Worm (Caenorhabditis elegans) whole organism, young adult: ENCODE data around the gene cdc-73.
A peak's percentile ranks its signal among the peaks of the same experiment; 100 is the strongest.

ENCODE experiments used
- B0261.1 ChIP-seq: sonication (generic microtip); optimal IDR thresholded peaks from 2 replicates; lab custom pipeline; 2016; ENCODE audit warnings: mild to moderate bottlenecking, missing genetic modification characterization, moderate library complexity, missing compliant biosample characterization
- B0336.3 ChIP-seq: fragments of 200-800 bp; sonication (Bioruptor generic); IDR thresholded peaks from 2 replicates; pipeline ENCODE4 v1.3.6; 2022; ENCODE audit warnings: missing genetic modification characterization, missing compliant biosample characterization
- F10E7.11 ChIP-seq: sonication (generic microtip); optimal IDR thresholded peaks from 2 replicates; lab custom pipeline; 2017; ENCODE audit warnings: mild to moderate bottlenecking, missing genetic modification characterization, moderate library complexity, missing compliant biosample characterization
- F39B2.1 ChIP-seq: fragments of 200-800 bp; sonication (Bioruptor generic); IDR thresholded peaks from 2 replicates; pipeline ENCODE4 v1.3.6; 2022; ENCODE audit warnings: missing genetic modification reagents, missing genetic modification characterization, missing compliant biosample characterization
- K11D2.4 ChIP-seq: fragments of 200-800 bp; sonication (Bioruptor generic); IDR thresholded peaks from 2 replicates; pipeline ENCODE4 v1.3.6; 2022; ENCODE audit warnings: missing genetic modification reagents, missing genetic modification characterization, missing compliant biosample characterization
- ZK185.1 ChIP-seq: sonication (generic microtip); optimal IDR thresholded peaks from 2 replicates; lab custom pipeline; 2016; ENCODE audit warnings: mild to moderate bottlenecking, missing genetic modification characterization, missing compliant biosample characterization; ENCODE audit not compliant: poor library complexity, severe bottlenecking
- aptf-2 ChIP-seq: fragments of 200-800 bp; sonication (Bioruptor generic); conservative IDR thresholded peaks from 2 replicates; pipeline ENCODE4 v1.3.6; 2022; ENCODE audit warnings: missing genetic modification reagents, missing genetic modification characterization, missing compliant biosample characterization
- atf-7 ChIP-seq: sonication (generic microtip); optimal IDR thresholded peaks from 2 replicates; lab custom pipeline; 2017; ENCODE audit warnings: mild to moderate bottlenecking, missing genetic modification characterization, missing compliant biosample characterization
- attf-5 ChIP-seq: fragments of 200-800 bp; sonication (Bioruptor generic); optimal IDR thresholded peaks from 2 replicates; lab custom pipeline; 2018; ENCODE audit warnings: mild to moderate bottlenecking, missing genetic modification characterization, missing compliant biosample characterization
- attf-6 ChIP-seq: fragments of 200-800 bp; sonication (Bioruptor generic); IDR thresholded peaks from 2 replicates; pipeline ENCODE4 v1.3.6; 2022; ENCODE audit warnings: missing genetic modification reagents, missing genetic modification characterization, missing compliant biosample characterization
- cebp-1 ChIP-seq, 2 experiments: fragments of 200-800 bp in 1 of 2; sonication (Bioruptor generic) in 1 of 2; sonication (generic microtip) in 1 of 2; IDR thresholded peaks in 1 of 2; optimal IDR thresholded peaks in 1 of 2; 2 replicates each; pipeline versions ENCODE4 v1.3.6 to Lab custom; 2017 to 2022; ENCODE audit warnings: missing compliant biosample characterization in 2 of 2, missing genetic modification characterization in 2 of 2, mild to moderate bottlenecking in 1 of 2, missing genetic modification reagents in 1 of 2, moderate library complexity in 1 of 2
- cebp-2 ChIP-seq: fragments of 200-800 bp; sonication (Bioruptor generic); IDR thresholded peaks from 2 replicates; pipeline ENCODE4 v1.3.6; 2022; ENCODE audit warnings: missing genetic modification characterization, missing compliant biosample characterization
- ceh-100 ChIP-seq: fragments of 200-800 bp; sonication (Bioruptor generic); IDR thresholded peaks from 2 replicates; pipeline ENCODE4 v1.3.6; 2022; ENCODE audit warnings: missing genetic modification reagents, missing genetic modification characterization, missing compliant biosample characterization
- ceh-27 ChIP-seq: fragments of 200-800 bp; sonication (Bioruptor generic); optimal IDR thresholded peaks from 2 replicates; lab custom pipeline; 2018; ENCODE audit warnings: mild to moderate bottlenecking, missing genetic modification characterization, moderate library complexity, missing compliant biosample characterization
- die-1 ChIP-seq: sonication (generic microtip); optimal IDR thresholded peaks from 2 replicates; lab custom pipeline; 2016; ENCODE audit warnings: missing genotype, mild to moderate bottlenecking, missing genetic modification characterization, missing compliant biosample characterization
- egl-18 ChIP-seq: fragments of 200-800 bp; sonication (Bioruptor generic); IDR thresholded peaks from 2 replicates; pipeline ENCODE4 v1.3.6; 2022; ENCODE audit warnings: missing genetic modification reagents, missing genetic modification characterization, missing compliant biosample characterization
- egrh-3 ChIP-seq: fragments of 200-800 bp; sonication (Bioruptor generic); IDR thresholded peaks from 2 replicates; pipeline ENCODE4 v1.3.6; 2022; ENCODE audit warnings: missing genetic modification reagents, missing genetic modification characterization, missing compliant biosample characterization
- him-1 ChIP-seq: sonication (generic microtip); optimal IDR thresholded peaks from 2 replicates; lab custom pipeline; 2016; ENCODE audit warnings: missing genotype, missing genetic modification reagents, missing genetic modification characterization, missing compliant biosample characterization
- hmg-1.2 ChIP-seq: fragments of 200-800 bp; sonication (Bioruptor generic); IDR thresholded peaks from 2 replicates; pipeline ENCODE4 v1.3.6; 2022; ENCODE audit warnings: missing genetic modification reagents, missing genetic modification characterization, missing compliant biosample characterization
- lag-1 ChIP-seq: fragments of 200-800 bp; sonication (Bioruptor generic); IDR thresholded peaks from 2 replicates; pipeline ENCODE4 v1.3.6; 2022; ENCODE audit warnings: missing genetic modification reagents, missing genetic modification characterization, missing compliant biosample characterization
- let-607 ChIP-seq, 2 experiments: fragments of 200-800 bp in 1 of 2; sonication (Bioruptor generic) in 1 of 2; sonication (generic microtip) in 1 of 2; optimal IDR thresholded peaks; 2 replicates each; lab custom pipeline; 2016 to 2018; ENCODE audit warnings: mild to moderate bottlenecking in 2 of 2, missing compliant biosample characterization in 2 of 2, missing genetic modification characterization in 2 of 2, moderate library complexity in 2 of 2, missing genotype in 1 of 2
- lin-35 ChIP-seq, 3 experiments: fragments of 150-350 bp in 2 of 3; sonication (generic microtip) in 1 of 3; optimal IDR thresholded peaks; 2 replicates each; lab custom pipeline; 2014 to 2018; ENCODE audit warnings: missing biosample characterization in 3 of 3, missing genetic modification characterization in 3 of 3, missing genetic modification reagents in 3 of 3
- lin-54 ChIP-seq: fragments of 200-800 bp; sonication (Bioruptor generic); optimal IDR thresholded peaks from 2 replicates; lab custom pipeline; 2018; ENCODE audit warnings: mild to moderate bottlenecking, missing genetic modification characterization, missing compliant biosample characterization
- mcd-1 ChIP-seq: fragments of 200-800 bp; sonication (Bioruptor generic); IDR thresholded peaks from 2 replicates; pipeline ENCODE4 v1.3.6; 2022; ENCODE audit warnings: missing genetic modification reagents, missing genetic modification characterization, missing compliant biosample characterization
- mes-4 ChIP-seq: sonication (generic microtip); optimal IDR thresholded peaks from 2 replicates; lab custom pipeline; 2016; ENCODE audit warnings: missing genotype, missing genetic modification characterization, missing compliant biosample characterization
- nfya-1 ChIP-seq: sonication (generic microtip); optimal IDR thresholded peaks from 2 replicates; lab custom pipeline; 2017; ENCODE audit warnings: antibody characterized with exemption, missing compliant biosample characterization, missing genetic modification characterization, borderline replicate concordance; ENCODE audit not compliant: insufficient read depth
- nfyb-1 ChIP-seq: fragments of 200-800 bp; sonication (Bioruptor generic); IDR thresholded peaks from 2 replicates; pipeline ENCODE4 v1.3.6; 2022; ENCODE audit warnings: missing genetic modification reagents, missing genetic modification characterization, missing compliant biosample characterization
- nhr-27 ChIP-seq: fragments of 200-800 bp; sonication (Bioruptor generic); optimal IDR thresholded peaks from 2 replicates; lab custom pipeline; 2018; ENCODE audit warnings: mild to moderate bottlenecking, missing genetic modification characterization, moderate library complexity, missing compliant biosample characterization
- nhr-80 ChIP-seq: sonication (generic microtip); optimal IDR thresholded peaks from 2 replicates; lab custom pipeline; 2016; ENCODE audit warnings: missing genetic modification characterization, missing compliant biosample characterization
- nhr-90 ChIP-seq: sonication (generic microtip); optimal IDR thresholded peaks from 2 replicates; lab custom pipeline; 2016; ENCODE audit warnings: missing genotype, mild to moderate bottlenecking, missing genetic modification characterization, missing compliant biosample characterization
- pbrm-1 ChIP-seq: fragments of 200-800 bp; sonication (Bioruptor generic); IDR thresholded peaks from 2 replicates; pipeline ENCODE4 v1.3.6; 2022; ENCODE audit warnings: missing genetic modification reagents, missing genetic modification characterization, missing compliant biosample characterization
- pha-4 ChIP-seq: fragments of 150-350 bp; sonication (generic microtip); optimal IDR thresholded peaks from 2 replicates; lab custom pipeline; 2014; ENCODE audit warnings: missing biosample characterization, missing genetic modification reagents, missing genetic modification characterization
- snpc-1.1 ChIP-seq: sonication (generic microtip); optimal IDR thresholded peaks from 2 replicates; lab custom pipeline; 2017; ENCODE audit warnings: missing genetic modification characterization, mild to moderate bottlenecking, missing compliant biosample characterization, antibody characterized with exemption, moderate library complexity, missing genotype, missing genetic modification reagents; ENCODE audit not compliant: insufficient read depth
- snpc-3.4 ChIP-seq: sonication (generic microtip); optimal IDR thresholded peaks from 2 replicates; lab custom pipeline; 2017; ENCODE audit warnings: missing genetic modification characterization, mild to moderate bottlenecking, missing compliant biosample characterization, antibody characterized with exemption, moderate library complexity, missing genotype, missing genetic modification reagents
- tbp1 ChIP-seq: fragments of 200-800 bp; sonication (Bioruptor generic); optimal IDR thresholded peaks from 2 replicates; lab custom pipeline; 2018; ENCODE audit warnings: mild to moderate bottlenecking, missing genetic modification characterization, missing compliant biosample characterization
- tlf-1 ChIP-seq: fragments of 200-800 bp; sonication (Bioruptor generic); optimal IDR thresholded peaks from 2 replicates; lab custom pipeline; 2018; ENCODE audit warnings: mild to moderate bottlenecking, missing genetic modification characterization, missing compliant biosample characterization
- unc-130 ChIP-seq: sonication (generic microtip); optimal IDR thresholded peaks from 2 replicates; lab custom pipeline; 2016; ENCODE audit warnings: missing genetic modification reagents, missing genetic modification characterization, missing compliant biosample characterization
- xnd-1 ChIP-seq: sonication (generic microtip); optimal IDR thresholded peaks from 2 replicates; lab custom pipeline; 2016; ENCODE audit warnings: missing genotype, missing genetic modification reagents, missing genetic modification characterization, missing compliant biosample characterization
- zfh-2 ChIP-seq: fragments of 200-800 bp; sonication (Bioruptor generic); conservative IDR thresholded peaks from 2 replicates; pipeline ENCODE4 v1.3.6; 2022; ENCODE audit warnings: missing genetic modification reagents, missing genetic modification characterization, missing compliant biosample characterization
- zim-3 ChIP-seq: sonication (generic microtip); optimal IDR thresholded peaks from 2 replicates; lab custom pipeline; 2017; ENCODE audit warnings: mild to moderate bottlenecking, missing genetic modification characterization, moderate library complexity, missing compliant biosample characterization
- ztf-18 ChIP-seq: sonication (generic microtip); optimal IDR thresholded peaks from 2 replicates; lab custom pipeline; 2016; ENCODE audit warnings: missing genotype, mild to moderate bottlenecking, missing genetic modification characterization, missing compliant biosample characterization
- ztf-26 ChIP-seq: sonication (generic microtip); optimal IDR thresholded peaks from 2 replicates; lab custom pipeline; 2017; ENCODE audit warnings: missing genetic modification characterization, missing compliant biosample characterization
- ztf-28 ChIP-seq: fragments of 200-800 bp; sonication (Bioruptor generic); IDR thresholded peaks from 2 replicates; pipeline ENCODE4 v1.3.6; 2022; ENCODE audit warnings: missing genetic modification reagents, missing genetic modification characterization, missing compliant biosample characterization
- ztf-6 ChIP-seq: fragments of 200-800 bp; sonication (Bioruptor generic); IDR thresholded peaks from 2 replicates; pipeline ENCODE4 v1.3.6; 2022; ENCODE audit warnings: missing genetic modification reagents, missing genetic modification characterization, missing compliant biosample characterization

Gene cdc-73

DNA sequence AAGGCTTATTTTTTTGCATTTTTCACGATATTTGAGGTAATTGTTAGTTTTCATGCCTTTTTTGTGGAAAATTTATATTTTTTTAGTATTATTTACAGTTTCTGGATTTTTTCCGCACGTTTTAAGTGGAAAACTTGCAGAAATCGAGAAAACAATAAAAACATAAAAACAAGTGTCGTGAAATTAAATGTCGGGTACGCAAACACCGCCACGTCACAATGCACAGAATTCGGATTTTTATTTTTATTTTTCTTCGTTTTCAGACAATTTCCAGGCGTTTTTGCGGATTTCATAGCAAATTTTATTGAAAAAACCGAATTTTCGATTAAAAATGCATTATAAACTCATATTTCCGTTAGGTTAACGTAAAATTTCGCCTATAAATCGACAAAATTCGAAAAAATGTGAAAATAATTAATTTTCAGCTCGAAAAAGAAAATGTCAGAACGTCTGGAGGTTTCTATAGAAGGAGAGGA lies 43.5 kb downstream of the cdc-73 start, which contains the start of gene C35B1.2 (continued):
- TF ChIP-seq B0336.3 (GFP tag; lab: Robert Waterston, UW) (no peak), cebp-2 (GFP tag; lab: Robert Waterston, UW) (no peak), egl-18 (GFP tag; lab: Robert Waterston, UW) (no peak), unc-130 (GFP tag; lab: Kevin White, UChicago) (no peak), hmg-1.2 (GFP tag; lab: Robert Waterston, UW) (no peak), lin-54 (GFP tag; lab: Kevin White, UChicago) (no peak), pbrm-1 (GFP tag; lab: Robert Waterston, UW) (no peak), him-1 (tag; lab: Kevin White, UChicago) (no peak), mes-4 (no peak), K11D2.4 (GFP tag; lab: Robert Waterston, UW) (no peak), ceh-100 (GFP tag; lab: Robert Waterston, UW) (no peak), nhr-27 (tag; lab: Kevin White, UChicago) (no peak), attf-6 (GFP tag; lab: Robert Waterston, UW) (no peak), zim-3 (tag; lab: Kevin White, UChicago) (no peak), lag-1 (no peak), die-1 (no peak)

DNA sequence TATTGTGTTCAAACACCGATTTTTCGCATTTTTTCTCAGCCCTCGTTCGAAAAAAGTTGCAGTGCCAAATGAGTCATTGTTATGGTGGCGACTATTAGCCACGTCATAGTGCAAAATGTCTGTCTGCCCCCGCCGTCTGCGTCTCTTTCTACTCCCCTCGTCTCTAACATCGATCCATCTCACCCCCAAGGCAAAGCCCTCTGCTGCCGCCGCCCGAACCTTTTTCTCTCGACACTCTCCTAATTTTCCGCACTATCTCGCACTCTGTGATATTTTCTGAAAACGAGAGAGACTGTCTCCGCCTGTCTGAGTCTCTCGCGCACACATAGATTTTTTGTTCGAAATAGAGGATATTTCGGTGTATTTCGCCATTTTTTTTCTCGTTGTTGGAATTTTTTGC lies 50.7 kb downstream of the cdc-73 start:
- TF ChIP-seq nfya-1 (tag; lab: Kevin White, UChicago) (no peak), cebp-2 (GFP tag; lab: Robert Waterston, UW) (no peak), attf-5 (peak; percentile 81), egl-18 (GFP tag; lab: Robert Waterston, UW) (no peak), ceh-27 (GFP tag; lab: Kevin White, UChicago) (peak; percentile 41), lin-35 (GFP tag; optimal IDR thresholded peaks at IDR 0.05; lab: Kevin White, UChicago) (peak in 1 of 3 experiments; percentile 37), ztf-6 (GFP tag; lab: Robert Waterston, UW) (no peak), snpc-1.1 (no peak), F10E7.11 (tag; lab: Kevin White, UChicago) (no peak), let-607 (tag; optimal IDR thresholded peaks at IDR 0.05; lab: Kevin White, UChicago) (peak; percentile 6 to 56), ceh-100 (GFP tag; lab: Robert Waterston, UW) (no peak), lin-54 (GFP tag; lab: Kevin White, UChicago) (peak; percentile 3), ztf-28 (GFP tag; lab: Robert Waterston, UW) (no peak), nfyb-1 (GFP tag; lab: Robert Waterston, UW) (peak; percentile 76), ZK185.1 (tag; lab: Kevin White, UChicago) (peak; percentile 65), nhr-27 (tag; lab: Kevin White, UChicago) (no peak), tbp1 (GFP tag; lab: Kevin White, UChicago) (peak; percentile 10), pbrm-1 (GFP tag; lab: Robert Waterston, UW) (peak; percentile 65; the same call in 1 of the 2 replicates), nhr-90 (tag; lab: Kevin White, UChicago) (peak; percentile 3), pha-4 (no peak), ztf-26 (tag; lab: Kevin White, UChicago) (peak; percentile 19), egrh-3 (no peak), zfh-2 (GFP tag; lab: Robert Waterston, UW) (peak; percentile 95), cebp-1 (GFP tag; IDR thresholded peaks at IDR 0.05; lab: Robert Waterston, UW) (no peak), cebp-1 (tag; optimal IDR thresholded peaks at IDR 0.05; lab: Kevin White, UChicago) (peak; percentile 84), hmg-1.2 (GFP tag; lab: Robert Waterston, UW) (peak; percentile 92), zim-3 (tag; lab: Kevin White, UChicago) (no peak), tlf-1 (GFP tag; lab: Kevin White, UChicago) (no peak), xnd-1 (tag; lab: Kevin White, UChicago) (no peak), mcd-1 (GFP tag; lab: Robert Waterston, UW) (peak; percentile 56), atf-7 (tag; lab: Kevin White, UChicago) (peak; percentile 73), ztf-18 (tag; lab: Kevin White, UChicago) (peak; percentile 0), nhr-80 (tag; lab: Kevin White, UChicago) (peak; percentile 48), aptf-2 (GFP tag; lab: Robert Waterston, UW) (no peak), F39B2.1 (GFP tag; lab: Robert Waterston, UW) (no peak), B0336.3 (GFP tag; lab: Robert Waterston, UW) (peak; percentile 54; the same call in 1 of the 2 replicates), B0261.1 (tag; lab: Kevin White, UChicago) (no peak), snpc-3.4 (tag; lab: Kevin White, UChicago) (no peak)
